Fruit fly (Drosophila melanogaster): ENCODE data around the gene CG13631.

DNA sequence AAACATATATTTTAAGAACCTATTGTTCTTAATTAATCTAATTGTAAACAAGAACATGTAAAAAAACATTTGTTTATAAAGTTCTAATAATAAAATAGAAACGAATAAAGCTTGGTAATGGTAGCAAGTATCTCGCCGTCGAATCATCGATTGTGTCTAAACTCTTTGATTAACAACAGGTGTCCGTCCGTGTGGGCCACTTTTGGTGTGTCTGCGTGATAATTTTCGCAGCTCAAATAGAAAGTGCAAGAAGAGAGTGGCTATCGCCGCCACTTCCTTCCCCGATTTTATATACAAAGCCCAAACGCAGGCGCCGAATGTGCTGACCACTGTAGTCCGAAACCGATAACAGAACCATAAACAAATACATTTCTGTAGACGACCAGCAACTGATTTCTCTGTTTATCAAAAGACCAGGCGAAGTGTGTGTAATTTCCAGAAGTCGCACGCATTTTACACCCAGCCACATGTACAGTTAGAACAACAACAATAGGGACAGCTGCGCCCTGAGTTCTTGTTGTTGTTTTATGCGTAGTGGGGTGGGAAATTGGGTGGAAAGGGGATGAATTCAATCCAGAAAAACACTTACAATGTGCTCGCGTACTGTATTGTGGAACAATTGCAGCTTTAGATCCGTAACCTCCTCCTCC is 44.0 kb downstream of the CG13631 start:
- TF ChIP-seq CG32121 (GFP tag; IDR thresholded peaks at IDR 0.05): no peak
- no peak for TF ChIP-seq Snoo (tag; optimal IDR thresholded peaks at IDR 0.05)
- no peak for TF ChIP-seq CG9948 (tag; optimal IDR thresholded peaks at IDR 0.05)
- no peak for TF ChIP-seq CG14655 (GFP tag; optimal IDR thresholded peaks at IDR 0.05)
- no peak for TF ChIP-seq Ets98B (GFP tag; IDR thresholded peaks at IDR 0.05)
